Fruit fly (Drosophila melanogaster) whole organism, prepupa: Measurements from ENCODE around the gene CG6276.

ENCODE experiments used
- CG11902 ChIP-seq: fragments of 200-800 bp; sonication (Bioruptor generic); optimal IDR thresholded peaks from 3 replicates; lab custom pipeline; 2016; ENCODE audit warnings: missing biosample characterization, missing genetic modification characterization
- CG16779 ChIP-seq: fragments of 200-800 bp; sonication (Bioruptor generic); optimal IDR thresholded peaks from 3 replicates; lab custom pipeline; 2017; ENCODE audit warnings: missing biosample characterization, mild to moderate bottlenecking, missing genetic modification characterization
- CG4318 ChIP-seq: fragments of 200-800 bp; sonication (Bioruptor generic); optimal IDR thresholded peaks from 3 replicates; lab custom pipeline; 2017; ENCODE audit warnings: missing biosample characterization, mild to moderate bottlenecking, missing genetic modification characterization
- CG6808 ChIP-seq: fragments of 200-800 bp; sonication (Bioruptor generic); optimal IDR thresholded peaks from 3 replicates; lab custom pipeline; 2017; ENCODE audit warnings: missing biosample characterization, missing genetic modification characterization, mild to moderate bottlenecking, moderate library complexity, missing genetic modification reagents
- Ets96B ChIP-seq: fragments of 200-800 bp; optimal IDR thresholded peaks from 2 replicates; lab custom pipeline; 2019; ENCODE audit warnings: missing biosample characterization, mild to moderate bottlenecking, missing genetic modification characterization, moderate library complexity
- Met ChIP-seq: fragments of 200-800 bp; sonication (Bioruptor generic); optimal IDR thresholded peaks from 3 replicates; lab custom pipeline; 2016; ENCODE audit warnings: missing biosample characterization, missing genetic modification characterization
- Smox ChIP-seq: fragments of 200-800 bp; sonication (Bioruptor generic); optimal IDR thresholded peaks from 3 replicates; lab custom pipeline; 2016; ENCODE audit warnings: missing biosample characterization, missing genetic modification characterization
- achi ChIP-seq: fragments of 200-800 bp; sonication (Bioruptor generic); optimal IDR thresholded peaks from 3 replicates; lab custom pipeline; 2016; ENCODE audit warnings: missing biosample characterization, missing genetic modification characterization
- acj6 ChIP-seq: fragments of 200-800 bp; sonication (Bioruptor generic); optimal IDR thresholded peaks from 3 replicates; lab custom pipeline; 2016; ENCODE audit warnings: missing biosample characterization, missing genetic modification characterization
- eg ChIP-seq: fragments of 200-800 bp; sonication (Bioruptor generic); IDR thresholded peaks from 3 replicates; pipeline ENCODE4 v1.3.6; 2022; ENCODE audit warnings: missing biosample characterization, missing genetic modification characterization
- fd85E ChIP-seq: fragments of 200-800 bp; sonication (Bioruptor generic); optimal IDR thresholded peaks from 3 replicates; lab custom pipeline; 2016; ENCODE audit warnings: missing biosample characterization, missing genetic modification characterization
- lz ChIP-seq: fragments of 200-800 bp; sonication (Bioruptor generic); optimal IDR thresholded peaks from 3 replicates; lab custom pipeline; 2016; ENCODE audit warnings: missing biosample characterization, missing genetic modification characterization
- spab ChIP-seq: fragments of 200-800 bp; sonication (Bioruptor generic); optimal IDR thresholded peaks from 2 replicates; lab custom pipeline; 2017; ENCODE audit warnings: missing biosample characterization, mild to moderate bottlenecking, missing genetic modification characterization, missing genetic modification reagents
- vri ChIP-seq: fragments of 200-800 bp; sonication (Bioruptor generic); optimal IDR thresholded peaks from 3 replicates; lab custom pipeline; 2016; ENCODE audit warnings: missing biosample characterization, mild to moderate bottlenecking, missing genetic modification characterization

DNA sequence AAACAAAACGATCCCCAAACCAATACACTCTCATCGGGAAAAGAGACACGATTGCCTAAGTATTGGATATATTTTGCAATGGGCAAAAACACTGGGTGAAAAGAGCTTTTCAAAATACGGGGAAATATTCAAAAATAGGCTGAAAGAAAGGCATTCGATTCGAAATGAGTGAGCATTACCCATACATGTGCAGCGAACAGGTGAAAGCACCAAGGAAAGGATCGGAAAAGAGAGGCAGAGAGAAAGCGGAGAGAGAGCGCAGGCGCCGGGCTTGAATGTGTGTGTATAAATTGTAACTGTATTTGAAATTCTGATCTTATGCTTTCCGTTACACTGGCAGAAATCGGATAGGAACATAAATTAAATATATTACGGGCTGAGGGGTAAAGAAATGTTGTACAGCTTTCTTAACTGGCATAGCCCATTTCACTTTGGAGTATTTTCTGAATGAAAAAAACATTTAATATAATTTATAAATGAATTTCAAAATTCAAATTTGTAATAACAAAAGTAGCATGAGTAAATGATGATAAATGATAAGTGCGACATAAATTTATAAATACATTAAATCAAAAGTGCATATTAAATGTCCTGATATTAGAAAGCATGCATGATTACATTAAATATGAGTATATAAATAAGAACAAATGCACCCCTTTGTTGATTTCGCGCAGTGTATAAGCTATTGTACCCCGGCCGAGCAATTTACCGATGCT, 39.1 kb downstream of the CG6276 start:
- peak; percentile 4 for TF ChIP-seq spab (GFP tag; lab: Kevin White, UChicago)
- TF ChIP-seq Smox (GFP tag; lab: Kevin White, UChicago): peak; percentile 73
- TF ChIP-seq achi (GFP tag; lab: Kevin White, UChicago): peak; percentile 63
- TF ChIP-seq Ets96B (tag; lab: Kevin White, UChicago): peak; percentile 9
- TF ChIP-seq acj6 (GFP tag; lab: Kevin White, UChicago): peak; percentile 78
- TF ChIP-seq CG16779 (tag; lab: Kevin White, UChicago): no peak
- TF ChIP-seq vri (GFP tag; lab: Kevin White, UChicago): peak; percentile 7
- TF ChIP-seq eg: peak; percentile 33; the same call in 1 of the 3 replicates
- TF ChIP-seq lz (GFP tag; lab: Kevin White, UChicago): peak; percentile 76
- no peak for TF ChIP-seq fd85E (GFP tag; lab: Kevin White, UChicago)
- peak; percentile 33 for TF ChIP-seq CG4318 (GFP tag; lab: Kevin White, UChicago)
- TF ChIP-seq Met (GFP tag; lab: Kevin White, UChicago): peak; percentile 80
- peak; percentile 17 for TF ChIP-seq CG6808
- TF ChIP-seq CG11902 (GFP tag; lab: Kevin White, UChicago): peak; percentile 39
